Worm (Caenorhabditis elegans): ENCODE results near the gene srh-136.
"Not testable (repeated sequence)": the region's sequence is repeated elsewhere in the genome, so short reads cannot be mapped to it uniquely, and the experiment has no call there.

srh-136 gene

DNA sequence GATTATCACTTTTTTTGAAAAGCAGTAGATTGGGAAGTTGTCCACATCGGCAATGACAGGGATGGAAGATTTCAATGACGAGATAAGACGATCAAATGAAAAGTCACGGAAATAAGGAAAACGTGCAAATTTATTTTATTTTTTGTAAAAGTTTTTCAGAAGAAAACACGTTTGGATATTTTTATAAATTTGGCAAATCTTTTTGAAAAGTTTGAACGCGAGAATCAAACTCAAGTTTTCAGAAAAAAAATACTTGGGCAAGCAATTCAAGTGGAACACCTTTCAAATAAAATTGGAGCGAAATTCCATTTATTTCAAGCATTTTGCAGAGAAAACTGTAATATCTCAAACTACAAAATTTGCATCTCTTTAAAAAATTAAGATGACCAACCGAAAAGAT is 17.7 kb upstream of the srh-136 start, which contains the start of gene F36D3.5:
Gene F36D3.5 (minus strand): TSS at position 101 of the 400 bp plus-strand sequence.
- TF ChIP-seq ctbp-1 (GFP tag; IDR thresholded peaks at IDR 0.05); Y105C5A.15 (GFP tag; IDR thresholded peaks at IDR 0.05); zfp-2 (tag; optimal IDR thresholded peaks at IDR 0.05): not testable (repeated sequence)

DNA sequence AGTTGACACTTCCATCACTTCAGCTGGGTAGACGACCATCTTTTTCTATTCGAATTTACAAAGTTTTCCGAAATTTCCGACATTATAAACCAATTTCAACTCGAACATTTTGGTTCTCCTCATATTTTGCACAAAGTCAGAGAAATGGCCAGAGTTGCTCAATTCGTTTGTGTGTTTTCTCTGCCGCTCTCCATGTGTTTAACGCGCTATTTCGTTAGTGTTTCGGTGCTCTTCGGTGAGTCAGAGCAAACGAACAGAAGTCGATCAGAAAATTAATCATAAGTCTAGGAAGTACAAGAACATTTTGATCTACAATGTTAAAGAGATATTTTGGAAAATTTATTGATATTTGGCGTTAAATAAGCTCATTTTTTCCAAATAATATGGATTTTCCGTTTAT is 11.3 kb upstream of the srh-136 start, which contains the start of gene srr-3:
Gene srr-3 (minus strand): TSS at position 101 of the 400 bp plus-strand sequence.
- TF ChIP-seq zip-11 (GFP tag; IDR thresholded peaks at IDR 0.05) (no peak), mxl-3 (GFP tag; optimal IDR thresholded peaks at IDR 0.05) (no peak), gei-8 (GFP tag; optimal IDR thresholded peaks at IDR 0.05) (no peak), mdl-1 (tag; optimal IDR thresholded peaks at IDR 0.05) (no peak), nhr-111 (GFP tag; optimal IDR thresholded peaks at IDR 0.05) (no peak), ceh-62 (tag; optimal IDR thresholded peaks at IDR 0.05) (no peak), R02D3.7 (tag; optimal IDR thresholded peaks at IDR 0.05) (no peak), arid-1 (GFP tag; conservative IDR thresholded peaks at IDR 0.05) (no peak), F44E2.7 (GFP tag; IDR thresholded peaks at IDR 0.05) (no peak), lin-15B (tag; optimal IDR thresholded peaks at IDR 0.05) (no peak), spr-1 (tag; optimal IDR thresholded peaks at IDR 0.05) (no peak)

DNA sequence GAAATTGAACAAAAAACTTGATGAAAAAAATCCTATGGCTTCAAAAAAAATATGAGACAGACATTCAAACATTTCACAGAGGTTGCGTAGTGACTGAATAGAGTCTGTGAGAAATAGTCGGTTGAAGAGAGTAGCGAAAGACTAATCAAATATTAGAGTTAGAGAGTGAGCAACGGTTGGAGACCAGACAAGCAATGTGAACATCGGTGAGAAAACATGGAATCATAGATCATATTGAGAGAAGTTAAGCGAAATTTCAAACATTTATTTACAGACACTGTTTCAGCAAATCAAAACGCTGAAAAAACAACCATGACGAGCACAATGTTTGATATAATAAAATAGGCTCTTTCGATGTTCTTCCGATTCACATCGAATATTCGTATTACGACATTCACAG is 9.3 kb upstream of the srh-136 start:
- no peak for TF ChIP-seq Y48G9A.11 (GFP tag; IDR thresholded peaks at IDR 0.05)
- peak in 1 of 2 experiments; percentile 94 for TF ChIP-seq unc-62 (GFP tag; optimal IDR thresholded peaks at IDR 0.05 in 1 of 2)
- TF ChIP-seq unc-62 (tag; optimal IDR thresholded peaks at IDR 0.05): no peak

- TF ChIP-seq ceh-28 (tag; optimal IDR thresholded peaks at IDR 0.05): no peak
- TF ChIP-seq F44E2.7 (GFP tag; IDR thresholded peaks at IDR 0.05): no peak
- no peak for TF ChIP-seq ces-1 (GFP tag; optimal IDR thresholded peaks at IDR 0.05)
These were observed 8.4 kb upstream of the srh-136 start, which contains the start of gene nhr-54 for ce11 chrV:16505828-16506227. Gene nhr-54 (minus strand): TSS chrV:16505928.

- TF ChIP-seq Y105C5A.15 (GFP tag; IDR thresholded peaks at IDR 0.05) (no peak), F44E2.7 (GFP tag; IDR thresholded peaks at IDR 0.05) (no peak), unc-62 (GFP tag; optimal IDR thresholded peaks at IDR 0.05 in 1 of 2) (peak in 1 of 2 experiments; percentile 29), unc-62 (tag; optimal IDR thresholded peaks at IDR 0.05) (no peak), lin-13 (GFP tag; optimal IDR thresholded peaks at IDR 0.05) (no peak), ceh-44 (GFP tag; IDR thresholded peaks at IDR 0.05) (no peak), dmd-8 (GFP tag; IDR thresholded peaks at IDR 0.05) (no peak), aha-1 (tag) (no peak), D1046.2 (GFP tag; IDR thresholded peaks at IDR 0.05) (no peak)
These were observed 5.8 kb upstream of the srh-136 start, which contains the start of gene F36D3.14 for ce11 chrV:16503164-16503563. Gene F36D3.14 (minus strand): TSS chrV:16503264.

- TF ChIP-seq zag-1 (tag; optimal IDR thresholded peaks at IDR 0.05): no peak
- TF ChIP-seq lin-38 (GFP tag; IDR thresholded peaks at IDR 0.05): no peak
- TF ChIP-seq aly-2 (tag; optimal IDR thresholded peaks at IDR 0.05): no peak
- TF ChIP-seq vab-7 (GFP tag; IDR thresholded peaks at IDR 0.05): no peak
- no peak for TF ChIP-seq D1046.2 (GFP tag; IDR thresholded peaks at IDR 0.05)
- TF ChIP-seq attf-4 (tag; optimal IDR thresholded peaks at IDR 0.05): no peak
- no peak for TF ChIP-seq nhr-102 (tag; optimal IDR thresholded peaks at IDR 0.05)
- TF ChIP-seq ztf-11 (tag; optimal IDR thresholded peaks at IDR 0.05): no peak
- no peak for TF ChIP-seq dmd-8 (GFP tag; IDR thresholded peaks at IDR 0.05)
- TF ChIP-seq lsy-2 (tag; optimal IDR thresholded peaks at IDR 0.05): no peak
- TF ChIP-seq Y5F2A.4 (GFP tag; optimal IDR thresholded peaks at IDR 0.05): no peak
- TF ChIP-seq F26F4.8 (GFP tag; conservative IDR thresholded peaks at IDR 0.05): no peak
- TF ChIP-seq tag-97 (GFP tag; IDR thresholded peaks at IDR 0.05): no peak
- no peak for TF ChIP-seq T20F7.1 (GFP tag; optimal IDR thresholded peaks at IDR 0.05)
- no peak for TF ChIP-seq spr-3 (GFP tag; optimal IDR thresholded peaks at IDR 0.05)
- no peak for TF ChIP-seq nhr-76 (tag; optimal IDR thresholded peaks at IDR 0.05)
- no peak for TF ChIP-seq cey-2 (tag; optimal IDR thresholded peaks at IDR 0.05; ENCODE audit: borderline replicate concordance, insufficient read depth)
- TF ChIP-seq Y48G9A.11 (GFP tag; IDR thresholded peaks at IDR 0.05): no peak
- TF ChIP-seq snpc-1.2 (GFP tag; IDR thresholded peaks at IDR 0.05): no peak
- no peak for TF ChIP-seq ceh-20 (GFP tag; IDR thresholded peaks at IDR 0.05)
- TF ChIP-seq nhr-237 (tag; optimal IDR thresholded peaks at IDR 0.05): no peak
- TF ChIP-seq dmd-6 (GFP tag; IDR thresholded peaks at IDR 0.05): 0 out of 2 replicates have a peak, but pooled peaks have one; percentile 16
These were observed 1.6 kb upstream of the srh-136 start, which contains the start of gene F36D3.1 for ce11 chrV:16499006-16499405. Gene F36D3.1 (plus strand): TSS chrV:16499352.

Data from whole organism, L4 larva.